Fruit fly (Drosophila melanogaster) whole organism, embryonic: ENCODE measurements around the gene CG13995.

ENCODE experiments used
- Antp ChIP-seq: fragments of 200-800 bp; sonication (Bioruptor generic); optimal IDR thresholded peaks from 3 replicates; lab custom pipeline; 2016; ENCODE audit warnings: missing biosample characterization, missing genetic modification characterization
- BEAF-32 ChIP-seq: fragments of 200-800 bp; sonication (Bioruptor generic); optimal IDR thresholded peaks from 3 replicates; lab custom pipeline; 2017; ENCODE audit warnings: missing biosample characterization, missing genetic modification characterization, mild to moderate bottlenecking, moderate library complexity, missing genetic modification reagents
- BtbVII ChIP-seq: fragments of 200-800 bp; sonication (Bioruptor generic); optimal IDR thresholded peaks from 3 replicates; lab custom pipeline; 2017; ENCODE audit warnings: missing biosample characterization, mild to moderate bottlenecking, missing genetic modification characterization
- CG10565 ChIP-seq: fragments of 200-800 bp; sonication (Bioruptor generic); optimal IDR thresholded peaks from 3 replicates; lab custom pipeline; 2016; ENCODE audit warnings: missing biosample characterization, mild to moderate bottlenecking, missing genetic modification characterization
- CG1602 ChIP-seq: fragments of 200-800 bp; sonication (Bioruptor generic); optimal IDR thresholded peaks from 3 replicates; lab custom pipeline; 2016; ENCODE audit warnings: missing biosample characterization, missing genetic modification characterization
- CG16779 ChIP-seq: fragments of 200-800 bp; sonication (Bioruptor generic); IDR thresholded peaks from 2 replicates; pipeline ENCODE4 v1.3.6; 2022; ENCODE audit warnings: missing biosample characterization, missing genetic modification characterization
- CG2120 ChIP-seq: fragments of 200-800 bp; sonication (Bioruptor generic); optimal IDR thresholded peaks from 3 replicates; lab custom pipeline; 2016; ENCODE audit warnings: missing biosample characterization, missing genetic modification characterization
- CG31441 ChIP-seq: fragments of 200-800 bp; sonication (Bioruptor generic); IDR thresholded peaks from 2 replicates; pipeline ENCODE4 v1.3.6; 2022; ENCODE audit warnings: missing biosample characterization, missing genetic modification characterization
- CG3163 ChIP-seq: fragments of 200-800 bp; sonication (Bioruptor generic); optimal IDR thresholded peaks from 3 replicates; lab custom pipeline; 2016; ENCODE audit warnings: missing biosample characterization, missing genetic modification characterization
- CG3726 ChIP-seq: fragments of 200-800 bp; sonication (Bioruptor generic); IDR thresholded peaks from 3 replicates; pipeline ENCODE4, ENCODE4 v1.3.6; 2022; ENCODE audit warnings: missing biosample characterization, missing genetic modification characterization
- CG6254 ChIP-seq: fragments of 200-800 bp; sonication (Bioruptor generic); optimal IDR thresholded peaks from 3 replicates; lab custom pipeline; 2017; ENCODE audit warnings: mild to moderate bottlenecking, missing biosample characterization, missing genetic modification reagents, missing genetic modification characterization
- CG6683 ChIP-seq: fragments of 200-800 bp; sonication (Bioruptor generic); optimal IDR thresholded peaks from 2 replicates; lab custom pipeline; 2017; ENCODE audit warnings: missing biosample characterization, mild to moderate bottlenecking, missing genetic modification characterization, missing genetic modification reagents
- CG6791 ChIP-seq: fragments of 200-800 bp; sonication (Bioruptor generic); IDR thresholded peaks from 3 replicates; pipeline ENCODE4 v1.3.6; 2022; ENCODE audit warnings: missing biosample characterization, missing genetic modification characterization; ENCODE audit not compliant: partially characterized antibody
- CG8290 ChIP-seq, 3 experiments: fragments of 200-800 bp; sonication (Bioruptor generic); optimal IDR thresholded peaks; 2 replicates each; lab custom pipeline; 2016 to 2019; ENCODE audit warnings: missing biosample characterization in 3 of 3, missing genetic modification characterization in 3 of 3, mild to moderate bottlenecking in 2 of 3, moderate library complexity in 1 of 3
- CG9609 ChIP-seq: fragments of 200-800 bp; sonication (Bioruptor generic); optimal IDR thresholded peaks from 3 replicates; lab custom pipeline; 2016; ENCODE audit warnings: missing biosample characterization, missing genetic modification characterization
- Dbx ChIP-seq: fragments of 200-800 bp; sonication (Bioruptor generic); IDR thresholded peaks from 3 replicates; pipeline ENCODE4 v1.3.6; 2022; ENCODE audit warnings: missing biosample characterization, missing genetic modification characterization
- Dfd ChIP-seq, 2 experiments: fragments of >200 bp; optimal IDR thresholded peaks; 2 replicates each; lab custom pipeline; 2017; ENCODE audit warnings: missing biosample characterization in 2 of 2, missing genetic modification characterization in 2 of 2
- Dip2 ChIP-seq: fragments of 200-800 bp; sonication (Bioruptor generic); IDR thresholded peaks from 2 replicates; pipeline ENCODE4 v1.3.6; 2022; ENCODE audit warnings: missing biosample characterization, missing genetic modification characterization
- Dll ChIP-seq: fragments of 200-800 bp; sonication (Bioruptor generic); IDR thresholded peaks from 4 replicates; pipeline ENCODE4 v1.3.6; 2022; ENCODE audit warnings: missing biosample characterization, missing genetic modification characterization; ENCODE audit not compliant: partially characterized antibody
- Doc2 ChIP-seq: fragments of 200-800 bp; sonication (Bioruptor generic); IDR thresholded peaks from 2 replicates; pipeline ENCODE4 v1.3.6; 2022; ENCODE audit warnings: missing biosample characterization, missing genetic modification characterization
- Doc3 ChIP-seq: fragments of 200-800 bp; sonication (Bioruptor generic); IDR thresholded peaks from 3 replicates; pipeline ENCODE4 v1.3.6; 2022; ENCODE audit warnings: missing biosample characterization, missing genetic modification characterization; ENCODE audit not compliant: partially characterized antibody
- Dref ChIP-seq: fragments of 200-800 bp; sonication (Bioruptor generic); IDR thresholded peaks from 2 replicates; pipeline ENCODE4 v1.3.6; 2022; ENCODE audit warnings: missing biosample characterization, missing genetic modification characterization
- Eip74EF ChIP-seq, 2 experiments: fragments of 200-800 bp in 1 of 2; fragments of >200 bp in 1 of 2; sonication (Bioruptor generic) in 1 of 2; optimal IDR thresholded peaks; 2 replicates each; lab custom pipeline; 2017 to 2019; ENCODE audit warnings: missing biosample characterization in 2 of 2, missing genetic modification characterization in 2 of 2, mild to moderate bottlenecking in 1 of 2, moderate library complexity in 1 of 2
- Fer1 ChIP-seq: fragments of 200-800 bp; sonication (Bioruptor generic); optimal IDR thresholded peaks from 2 replicates; lab custom pipeline; 2017; ENCODE audit warnings: missing biosample characterization, mild to moderate bottlenecking, missing genetic modification characterization
- GATAe ChIP-seq: fragments of 200-800 bp; sonication (Bioruptor generic); conservative IDR thresholded peaks from 2 replicates; pipeline ENCODE4 v1.3.6; 2022; ENCODE audit warnings: missing biosample characterization, missing genetic modification characterization
- Hr3 ChIP-seq: fragments of 200-800 bp; sonication (Bioruptor generic); optimal IDR thresholded peaks from 3 replicates; lab custom pipeline; 2016; ENCODE audit warnings: missing biosample characterization, missing genetic modification characterization
- MESR4 ChIP-seq: fragments of 200-800 bp; sonication (Bioruptor generic); optimal IDR thresholded peaks from 2 replicates; lab custom pipeline; 2018; ENCODE audit warnings: missing biosample characterization, mild to moderate bottlenecking, missing genetic modification characterization, moderate library complexity
- MTF-1 ChIP-seq: fragments of 200-800 bp; sonication (Bioruptor generic); optimal IDR thresholded peaks from 2 replicates; lab custom pipeline; 2018; ENCODE audit warnings: missing biosample characterization, mild to moderate bottlenecking, missing genetic modification characterization, borderline replicate concordance
- Scr ChIP-seq: fragments of 200-800 bp; sonication (Bioruptor generic); IDR thresholded peaks from 2 replicates; pipeline ENCODE4 v1.3.6; 2022; ENCODE audit warnings: missing biosample characterization, missing genetic modification characterization; ENCODE audit not compliant: partially characterized antibody
- Six4 ChIP-seq: fragments of 200-800 bp; sonication (Bioruptor generic); optimal IDR thresholded peaks from 2 replicates; lab custom pipeline; 2016; ENCODE audit warnings: missing biosample characterization, missing genetic modification characterization
- az2 ChIP-seq: fragments of 200-800 bp; sonication (Bioruptor generic); optimal IDR thresholded peaks from 3 replicates; lab custom pipeline; 2016; ENCODE audit warnings: missing biosample characterization, missing genetic modification characterization
- bsh ChIP-seq, 2 experiments: fragments of 200-800 bp; sonication (Bioruptor generic); optimal IDR thresholded peaks; 2 replicates each; lab custom pipeline; 2017 to 2018; ENCODE audit warnings: mild to moderate bottlenecking in 2 of 2, missing biosample characterization in 2 of 2, missing genetic modification characterization in 2 of 2, moderate library complexity in 1 of 2
- cg ChIP-seq: fragments of 200-800 bp; sonication (Bioruptor generic); optimal IDR thresholded peaks from 3 replicates; lab custom pipeline; 2019; ENCODE audit warnings: missing biosample characterization, mild to moderate bottlenecking, missing genetic modification characterization, moderate library complexity
- chinmo ChIP-seq: fragments of 200-800 bp; sonication (Bioruptor generic); IDR thresholded peaks from 4 replicates; pipeline ENCODE4 v1.3.6; 2022; ENCODE audit warnings: missing biosample characterization, missing genetic modification characterization; ENCODE audit not compliant: partially characterized antibody
- danr ChIP-seq: fragments of 200-800 bp; sonication (Bioruptor generic); IDR thresholded peaks from 2 replicates; pipeline ENCODE4 v1.3.6; 2022; ENCODE audit warnings: missing biosample characterization, missing genetic modification characterization
- emc ChIP-seq: fragments of 200-800 bp; sonication (Bioruptor generic); optimal IDR thresholded peaks from 2 replicates; lab custom pipeline; 2016; ENCODE audit warnings: missing biosample characterization, missing genetic modification characterization
- fd3F ChIP-seq: fragments of 200-800 bp; sonication (Bioruptor generic); optimal IDR thresholded peaks from 2 replicates; lab custom pipeline; 2018; ENCODE audit warnings: missing biosample characterization, mild to moderate bottlenecking, missing genetic modification characterization, moderate library complexity
- fru ChIP-seq: fragments of >200 bp; optimal IDR thresholded peaks from 2 replicates; lab custom pipeline; 2017
- hb ChIP-seq: fragments of 200-800 bp; sonication (Bioruptor generic); IDR thresholded peaks from 3 replicates; pipeline ENCODE4 v1.3.6; 2022; ENCODE audit warnings: missing biosample characterization, missing genetic modification characterization; ENCODE audit not compliant: partially characterized antibody
- kah ChIP-seq: fragments of 200-800 bp; sonication (Bioruptor generic); optimal IDR thresholded peaks from 2 replicates; lab custom pipeline; 2018; ENCODE audit warnings: missing biosample characterization, mild to moderate bottlenecking, missing genetic modification characterization
- kni ChIP-seq: fragments of 200-800 bp; sonication (Bioruptor generic); optimal IDR thresholded peaks from 3 replicates; lab custom pipeline; 2017; ENCODE audit warnings: mild to moderate bottlenecking, missing biosample characterization, missing genetic modification reagents, missing genetic modification characterization
- knrl ChIP-seq: fragments of 200-800 bp; sonication (Bioruptor generic); IDR thresholded peaks from 3 replicates; pipeline ENCODE4 v1.3.6; 2022; ENCODE audit warnings: missing biosample characterization, missing genetic modification characterization; ENCODE audit not compliant: partially characterized antibody
- lab ChIP-seq: fragments of 200-800 bp; sonication (Bioruptor generic); optimal IDR thresholded peaks from 3 replicates; lab custom pipeline; 2017; ENCODE audit warnings: missing biosample characterization, missing genetic modification characterization, mild to moderate bottlenecking, moderate library complexity, missing genetic modification reagents
- lmd ChIP-seq: fragments of 200-800 bp; sonication (Bioruptor generic); IDR thresholded peaks from 2 replicates; pipeline ENCODE4 v1.3.6; 2022; ENCODE audit warnings: missing biosample characterization, missing genetic modification characterization
- luna ChIP-seq: fragments of 200-800 bp; sonication (Bioruptor generic); optimal IDR thresholded peaks from 2 replicates; lab custom pipeline; 2016; ENCODE audit warnings: missing biosample characterization, missing genetic modification characterization
- sisA ChIP-seq: fragments of 200-800 bp; sonication (Bioruptor generic); IDR thresholded peaks from 2 replicates; pipeline ENCODE4 v1.3.6; 2022; ENCODE audit warnings: missing biosample characterization, missing genetic modification characterization
- sug ChIP-seq: fragments of 200-800 bp; optimal IDR thresholded peaks from 2 replicates; lab custom pipeline; 2019; ENCODE audit warnings: missing biosample characterization, mild to moderate bottlenecking, missing genetic modification characterization, moderate library complexity
- ttk ChIP-seq: fragments of 200-800 bp; sonication (Bioruptor generic); IDR thresholded peaks from 2 replicates; pipeline ENCODE4 v2.1.2; 2022; ENCODE audit warnings: missing biosample characterization, missing genetic modification characterization

The CG13995 gene

DNA sequence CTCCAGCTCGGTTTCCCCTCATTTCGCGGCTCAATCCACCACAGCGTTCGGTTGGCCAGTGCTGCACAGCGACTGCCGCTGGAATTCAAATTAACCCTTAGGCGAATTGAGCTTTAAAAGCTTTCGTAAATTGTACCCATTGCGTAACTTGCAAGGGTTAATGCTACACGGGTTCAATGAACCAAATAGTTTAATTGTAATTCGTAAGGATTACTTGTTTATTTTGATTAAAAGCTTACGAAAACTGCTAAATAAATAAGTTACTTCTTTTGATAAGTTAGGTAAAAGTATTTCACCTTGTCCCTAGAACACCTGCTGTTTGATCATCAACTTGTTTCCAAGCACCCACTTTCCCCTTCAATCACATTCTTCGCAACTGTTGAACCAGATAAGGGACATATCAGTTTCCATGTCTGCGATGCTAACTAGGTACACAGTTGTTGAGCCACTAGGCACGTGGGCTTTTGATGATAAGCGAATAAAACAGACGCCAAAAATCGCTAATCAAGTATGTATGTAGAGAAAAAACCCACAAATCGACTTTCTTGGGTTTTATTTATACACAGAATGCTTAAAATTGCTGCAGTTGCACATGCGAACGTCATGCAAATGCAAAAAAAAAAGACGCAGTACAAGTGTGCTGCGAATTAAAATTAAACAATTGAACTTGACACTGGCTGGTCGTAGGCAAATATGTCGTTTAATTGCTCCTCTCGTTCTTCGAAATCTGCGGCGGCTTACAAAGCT, 8.0 kb upstream of the CG13995 start, which contains the start of gene Pfas (continued):
- TF ChIP-seq MTF-1 (peak; percentile 26), Antp (peak; percentile 38), CG9609 (peak; percentile 48), ttk (GFP tag; lab: Robert Waterston, UW) (no peak), Scr (GFP tag; lab: Robert Waterston, UW) (no peak), sug (tag; lab: Kevin White, UChicago) (peak; percentile 68), emc (GFP tag; lab: Kevin White, UChicago) (peak; percentile 2), BtbVII (no peak), fru (no peak), CG16779 (GFP tag; lab: Robert Waterston, UW) (no peak), MESR4 (GFP tag; lab: Kevin White, UChicago) (peak; percentile 25), kni (GFP tag; lab: Kevin White, UChicago) (peak; percentile 3), hb (GFP tag; lab: Robert Waterston, UW) (no peak), cg (GFP tag; lab: Kevin White, UChicago) (no peak), Fer1 (peak; percentile 72), CG3163 (GFP tag; lab: Kevin White, UChicago) (no peak), CG6683 (GFP tag; lab: Kevin White, UChicago) (peak; percentile 55), fd3F (no peak), BEAF-32 (GFP tag; lab: Kevin White, UChicago) (no peak), GATAe (GFP tag; lab: Robert Waterston, UW) (no peak), Dref (GFP tag; lab: Robert Waterston, UW) (no peak), CG2120 (GFP tag; lab: Kevin White, UChicago) (peak; percentile 88), lmd (GFP tag; lab: Robert Waterston, UW) (no peak), CG10565 (GFP tag; lab: Kevin White, UChicago) (no peak), Hr3 (GFP tag; lab: Kevin White, UChicago) (peak; percentile 13), Doc3 (GFP tag; lab: Robert Waterston, UW) (no peak), Six4 (peak; percentile 30), luna (GFP tag; lab: Kevin White, UChicago) (no peak), kah (GFP tag; lab: Kevin White, UChicago) (no peak), CG6791 (GFP tag; lab: Robert Waterston, UW) (no peak), Doc2 (GFP tag; lab: Robert Waterston, UW) (no peak), CG6254 (GFP tag; lab: Kevin White, UChicago) (no peak), Dbx (GFP tag; lab: Robert Waterston, UW) (0 out of 3 replicates have a peak, but pooled peaks have one; percentile 5), lab (GFP tag; lab: Kevin White, UChicago) (peak; percentile 83), Dfd (GFP tag; optimal IDR thresholded peaks at IDR 0.05; lab: Kevin White, UChicago) (no peak), sisA (0 out of 2 replicates have a peak, but pooled peaks have one; percentile 11), danr (GFP tag; lab: Robert Waterston, UW) (no peak), Dip2 (GFP tag; lab: Robert Waterston, UW) (no peak), Dll (GFP tag; lab: Robert Waterston, UW) (no peak), CG3726 (GFP tag; lab: Robert Waterston, UW) (peak; percentile 41; the same call in 1 of the 3 replicates), CG8290 (GFP tag; optimal IDR thresholded peaks at IDR 0.05; lab: Kevin White, UChicago) (no peak), CG8290 (tag; optimal IDR thresholded peaks at IDR 0.05; lab: Kevin White, UChicago) (peak in 1 of 2 experiments; percentile 89), CG1602 (no peak), CG31441 (no peak), az2 (GFP tag; lab: Kevin White, UChicago) (peak; percentile 42), chinmo (GFP tag; lab: Robert Waterston, UW) (no peak), bsh (GFP tag; optimal IDR thresholded peaks at IDR 0.05; lab: Kevin White, UChicago) (peak in 1 of 2 experiments; percentile 45), Eip74EF (GFP tag; optimal IDR thresholded peaks at IDR 0.05; lab: Kevin White, UChicago) (no peak), knrl (GFP tag; lab: Robert Waterston, UW) (no peak)
